Fruit fly (Drosophila melanogaster): Measurements from ENCODE around the gene CG32755.

The CG32755 gene

DNA sequence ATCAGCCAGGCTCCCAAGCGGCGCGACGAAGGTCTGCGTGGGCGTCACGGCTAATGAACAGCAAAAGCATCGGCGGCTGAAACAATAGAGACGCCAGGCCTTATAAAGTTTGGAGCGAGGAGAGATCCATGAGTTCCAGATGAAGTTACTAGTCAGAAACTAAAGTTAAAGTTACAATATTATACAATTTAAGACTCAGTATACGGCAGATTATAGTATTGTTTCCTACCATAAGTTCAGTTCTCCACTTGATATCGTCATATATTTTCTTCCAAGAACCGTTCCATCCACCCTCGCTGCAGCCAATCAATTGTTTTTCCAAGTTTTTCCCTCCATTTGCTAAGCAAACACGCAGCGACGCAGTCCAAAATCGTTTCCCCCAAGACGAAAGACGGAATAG, 33.3 kb downstream of the CG32755 start (continued):
- TF ChIP-seq Tbp (GFP tag; optimal IDR thresholded peaks at IDR 0.05) (no peak), CG32532 (GFP tag; IDR thresholded peaks at IDR 0.05) (no peak), trem (tag; optimal IDR thresholded peaks at IDR 0.05) (no peak), CG9876 (GFP tag; optimal IDR thresholded peaks at IDR 0.05) (no peak), nmo (GFP tag; optimal IDR thresholded peaks at IDR 0.05) (peak; percentile 4), CG18262 (tag; optimal IDR thresholded peaks at IDR 0.05) (peak; percentile 16), CG32767 (GFP tag; IDR thresholded peaks at IDR 0.05) (no peak), HmgD (GFP tag; optimal IDR thresholded peaks at IDR 0.05) (no peak), CG34376 (GFP tag; optimal IDR thresholded peaks at IDR 0.05) (no peak), Atf6 (GFP tag; IDR thresholded peaks at IDR 0.05) (no peak), vvl (GFP tag; IDR thresholded peaks at IDR 0.05) (peak; percentile 52; the same call in 1 of the 2 replicates), ERR (GFP tag; optimal IDR thresholded peaks at IDR 0.05) (no peak), ap (GFP tag; IDR thresholded peaks at IDR 0.05) (no peak), dmrt11E (tag; optimal IDR thresholded peaks at IDR 0.05) (no peak), CG31441 (GFP tag; IDR thresholded peaks at IDR 0.05) (peak; percentile 21; the same call in 1 of the 2 replicates), Nf-YA (GFP tag; IDR thresholded peaks at IDR 0.05) (no peak), dysf (GFP tag; IDR thresholded peaks at IDR 0.05) (no peak), slp2 (GFP tag; optimal IDR thresholded peaks at IDR 0.05) (no peak), CG12071 (GFP tag; optimal IDR thresholded peaks at IDR 0.05) (no peak), CG2712 (tag; optimal IDR thresholded peaks at IDR 0.05) (peak; percentile 30), CG31388 (GFP tag; optimal IDR thresholded peaks at IDR 0.05) (no peak), CG1602 (GFP tag; optimal IDR thresholded peaks at IDR 0.05) (no peak), CG7839 (tag; optimal IDR thresholded peaks at IDR 0.05) (peak; percentile 19), CG6272 (GFP tag; IDR thresholded peaks at IDR 0.05) (no peak), ATbp (GFP tag; optimal IDR thresholded peaks at IDR 0.05) (peak; percentile 21), CG31224 (GFP tag; IDR thresholded peaks at IDR 0.05) (no peak), gcm (GFP tag; optimal IDR thresholded peaks at IDR 0.05) (no peak), Ets65A (GFP tag) (no peak), CG16815 (GFP tag; optimal IDR thresholded peaks at IDR 0.05) (no peak), CG16863 (GFP tag; optimal IDR thresholded peaks at IDR 0.05) (no peak)

DNA sequence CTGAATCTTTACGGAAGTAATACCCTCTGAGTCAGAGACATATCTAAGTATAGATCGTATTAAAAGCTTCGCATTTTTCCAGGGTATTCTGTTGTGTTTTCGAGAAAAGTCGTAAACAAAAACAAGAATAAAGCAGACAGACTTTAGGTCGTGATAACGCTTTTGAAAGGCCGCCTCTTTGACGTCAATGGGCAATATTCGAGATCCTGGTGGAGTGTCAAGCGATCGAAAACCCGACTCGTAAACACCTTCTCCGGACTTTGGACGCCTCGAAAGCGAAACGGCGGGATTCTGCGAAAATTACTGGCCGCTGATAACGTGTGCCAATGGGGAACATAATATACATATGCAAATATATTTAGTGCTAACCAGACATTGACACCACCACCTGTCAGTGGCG, 37.3 kb downstream of the CG32755 start:
- TF ChIP-seq Gug (GFP tag; IDR thresholded peaks at IDR 0.05) (no peak), gt (GFP tag; IDR thresholded peaks at IDR 0.05) (no peak), CG12744 (GFP tag; optimal IDR thresholded peaks at IDR 0.05) (no peak), CG34376 (GFP tag; optimal IDR thresholded peaks at IDR 0.05) (no peak), nom (GFP tag; optimal IDR thresholded peaks at IDR 0.05) (peak; percentile 0)

DNA sequence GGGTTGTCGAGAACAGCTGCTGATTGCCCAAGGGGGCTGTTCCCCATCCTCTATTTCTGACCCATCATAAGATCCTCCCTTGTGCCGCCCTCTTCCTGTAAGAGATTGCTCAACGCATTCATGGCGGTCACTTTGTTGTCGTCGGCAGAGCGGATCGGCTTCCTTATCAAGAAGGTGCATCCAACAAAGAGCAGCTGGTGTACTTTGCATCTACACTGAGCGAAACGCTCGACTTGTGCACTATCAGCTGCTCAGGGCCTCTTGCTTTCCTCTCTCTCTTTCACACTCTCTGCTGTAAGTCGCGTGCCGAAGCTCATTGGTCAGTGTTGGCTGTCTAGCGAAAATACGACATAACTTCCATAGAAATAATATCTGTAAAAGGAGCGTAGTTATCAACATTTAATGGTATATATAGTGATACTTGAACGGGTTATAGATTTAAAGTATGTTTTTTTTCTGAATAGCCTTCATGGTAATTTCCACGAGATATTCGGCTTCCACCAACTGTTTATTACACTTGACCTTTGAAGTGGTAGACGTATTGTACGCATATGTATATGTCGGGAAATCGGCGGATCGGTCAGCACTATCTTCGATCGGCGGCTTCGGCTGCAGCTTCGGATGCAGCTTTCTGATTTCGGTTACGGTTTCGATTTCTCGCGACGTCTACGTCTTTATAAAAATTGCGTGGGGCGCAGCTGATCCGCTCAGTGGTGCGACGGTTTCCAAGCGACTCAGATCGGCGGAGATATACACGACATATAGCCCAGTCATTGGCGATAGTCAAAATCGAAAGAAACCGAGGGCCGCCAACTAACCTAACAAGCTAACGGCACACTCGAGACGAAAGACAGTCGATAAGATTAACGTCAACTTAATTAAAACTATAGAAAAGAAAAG, 38.3 kb downstream of the CG32755 start, which contains the start of gene CG5966:
Gene CG5966, plus strand, starts transcription at position 704 of the 900 bp plus-strand sequence.
- TF ChIP-seq CG18764 (GFP tag; optimal IDR thresholded peaks at IDR 0.05) (no peak), Med (GFP tag) (peak; percentile 73), sens (GFP tag) (peak; percentile 5), zfh1 (GFP tag; IDR thresholded peaks at IDR 0.05) (no peak), row (GFP tag; IDR thresholded peaks at IDR 0.05) (peak; percentile 65; the same call in 2 of the 3 replicates), Six4 (GFP tag; optimal IDR thresholded peaks at IDR 0.05) (no peak), gsb (GFP tag; IDR thresholded peaks at IDR 0.05) (no peak), grn (GFP tag; optimal IDR thresholded peaks at IDR 0.05) (peak; percentile 85), gro (GFP tag; optimal IDR thresholded peaks at IDR 0.05) (no peak), exex (tag; optimal IDR thresholded peaks at IDR 0.05) (peak; percentile 41), CG6791 (GFP tag; IDR thresholded peaks at IDR 0.05; ENCODE audit: partially characterized antibody) (0 out of 3 replicates have a peak, but pooled peaks have one; percentile 6), Sry-β (GFP tag; optimal IDR thresholded peaks at IDR 0.05) (peak; percentile 86), pzg (GFP tag; optimal IDR thresholded peaks at IDR 0.05) (no peak), crp (GFP tag; optimal IDR thresholded peaks at IDR 0.05) (peak in 1 of 2 experiments; percentile 18), Deaf1 (tag; optimal IDR thresholded peaks at IDR 0.05) (peak; percentile 92), CG8089 (GFP tag; optimal IDR thresholded peaks at IDR 0.05) (no peak)

Data from whole organism, embryonic.